Fruit fly (Drosophila melanogaster): ENCODE data around the gene Strump.

Strump gene

dm6 chr3L:16153089-16153488 is 31.3 kb downstream of the Strump start:
- TF ChIP-seq Hr39 (GFP tag; optimal IDR thresholded peaks at IDR 0.05) (no peak), Eip93F (GFP tag; optimal IDR thresholded peaks at IDR 0.05) (no peak), Gug (GFP tag; IDR thresholded peaks at IDR 0.05) (peak; percentile 41), CG6163 (GFP tag; IDR thresholded peaks at IDR 0.05) (peak; percentile 79; the same call in 2 of the 3 replicates), CG9139 (GFP tag; optimal IDR thresholded peaks at IDR 0.05) (peak; percentile 30), CG6854 (GFP tag; optimal IDR thresholded peaks at IDR 0.05) (no peak), fd59A (GFP tag; optimal IDR thresholded peaks at IDR 0.05) (no peak), fd85E (GFP tag; optimal IDR thresholded peaks at IDR 0.05) (no peak), Eip78C (GFP tag) (peak; percentile 64), CG6808 (GFP tag; optimal IDR thresholded peaks at IDR 0.05) (peak; percentile 53), topi (GFP tag; optimal IDR thresholded peaks at IDR 0.05) (no peak), Lpt (GFP tag; optimal IDR thresholded peaks at IDR 0.05) (peak; percentile 37), dsx (GFP tag; optimal IDR thresholded peaks at IDR 0.05; ENCODE audit: poor library complexity, severe bottlenecking) (peak; percentile 34), CG10631 (GFP tag; optimal IDR thresholded peaks at IDR 0.05) (no peak), CG32006 (GFP tag; optimal IDR thresholded peaks at IDR 0.05) (no peak), Ets21C (GFP tag; optimal IDR thresholded peaks at IDR 0.05) (no peak), Hr38 (GFP tag; optimal IDR thresholded peaks at IDR 0.05) (no peak), CG6276 (GFP tag; optimal IDR thresholded peaks at IDR 0.05) (peak; percentile 59), CG8632 (GFP tag; optimal IDR thresholded peaks at IDR 0.05) (no peak), dac (GFP tag; optimal IDR thresholded peaks at IDR 0.05) (no peak), Sox14 (GFP tag; optimal IDR thresholded peaks at IDR 0.05) (no peak), CG16779 (tag; optimal IDR thresholded peaks at IDR 0.05) (peak; percentile 19), CG8119 (GFP tag; IDR thresholded peaks at IDR 0.05) (peak; percentile 59), ss (GFP tag; optimal IDR thresholded peaks at IDR 0.05) (peak; percentile 15 to 53), CG6792 (GFP tag; optimal IDR thresholded peaks at IDR 0.05) (no peak), CG34406 (GFP tag; optimal IDR thresholded peaks at IDR 0.05) (no peak), spab (GFP tag; optimal IDR thresholded peaks at IDR 0.05) (peak; percentile 17), CG15336 (GFP tag; IDR thresholded peaks at IDR 0.05) (peak; percentile 44; the same call in 1 of the 2 replicates), eg (GFP tag; IDR thresholded peaks at IDR 0.05) (peak; percentile 70; the same call in 2 of the 3 replicates), CG10669 (GFP tag; optimal IDR thresholded peaks at IDR 0.05) (no peak), svp (GFP tag) (peak; percentile 45), OdsH (GFP tag; optimal IDR thresholded peaks at IDR 0.05) (peak; percentile 13), Met (GFP tag; optimal IDR thresholded peaks at IDR 0.05) (no peak), CG3919 (GFP tag; optimal IDR thresholded peaks at IDR 0.05) (peak; percentile 29)

dm6 chr3L:16153650-16154049 is 31.8 kb downstream of the Strump start:
- TF ChIP-seq Met (GFP tag; optimal IDR thresholded peaks at IDR 0.05) (peak; percentile 18), Eip78C (GFP tag) (peak; percentile 62), vri (GFP tag; optimal IDR thresholded peaks at IDR 0.05) (peak; percentile 47), Sox14 (GFP tag; optimal IDR thresholded peaks at IDR 0.05) (no peak)

dm6 chr3L:16155547-16155946 is 33.7 kb downstream of the Strump start:
- TF ChIP-seq vri (GFP tag; optimal IDR thresholded peaks at IDR 0.05) (no peak), Eip78C (GFP tag) (peak; percentile 28), svp (GFP tag) (peak; percentile 38), CG10669 (GFP tag; optimal IDR thresholded peaks at IDR 0.05) (no peak)

dm6 chr3L:16156788-16157208 is 35.0 kb downstream of the Strump start:
- no peak for TF ChIP-seq Met (GFP tag; optimal IDR thresholded peaks at IDR 0.05)
- peak; percentile 51; the same call in 2 of the 3 replicates for TF ChIP-seq CG8119 (GFP tag; IDR thresholded peaks at IDR 0.05)
- peak; percentile 67; the same call in 2 of the 3 replicates for TF ChIP-seq eg (GFP tag; IDR thresholded peaks at IDR 0.05)
- TF ChIP-seq CG15336 (GFP tag; IDR thresholded peaks at IDR 0.05): peak; percentile 48
- no peak for TF ChIP-seq esn (GFP tag; optimal IDR thresholded peaks at IDR 0.05)
- peak; percentile 42 for TF ChIP-seq CG6276 (GFP tag; optimal IDR thresholded peaks at IDR 0.05)
- TF ChIP-seq cyc (GFP tag; optimal IDR thresholded peaks at IDR 0.05): no peak
